Worm (Caenorhabditis elegans): ENCODE data around the gene acd-4.

- TF ChIP-seq mep-1 (tag; optimal IDR thresholded peaks at IDR 0.05) (no peak), unc-62 (GFP tag; optimal IDR thresholded peaks at IDR 0.05) (no peak), pha-4 (tag; optimal IDR thresholded peaks at IDR 0.05) (no peak), nhr-28 (tag; optimal IDR thresholded peaks at IDR 0.05) (no peak), lin-13 (tag; optimal IDR thresholded peaks at IDR 0.05) (no peak), elt-1 (tag; optimal IDR thresholded peaks at IDR 0.05; ENCODE audit: borderline replicate concordance, insufficient read depth) (no peak), nhr-76 (tag; optimal IDR thresholded peaks at IDR 0.05) (no peak), lsy-2 (tag; optimal IDR thresholded peaks at IDR 0.05) (no peak)
Measured at ce11 chrV:8670759-8671158, 32.7 kb downstream of the acd-4 start.
